Worm (Caenorhabditis elegans): ENCODE measurements around the gene pqn-89.

pqn-89 gene

ce11 chrIV:6506424-6506823 is at the start of gene pqn-89:
Gene pqn-89 (plus strand): TSS chrIV:6506724.
- no peak for TF ChIP-seq B0310.2 (tag; optimal IDR thresholded peaks at IDR 0.05)
- no peak for TF ChIP-seq tbx-11 (GFP tag; IDR thresholded peaks at IDR 0.05)
- TF ChIP-seq tra-4 (tag; optimal IDR thresholded peaks at IDR 0.05) = no peak
- no peak for TF ChIP-seq F13C5.2 (tag; optimal IDR thresholded peaks at IDR 0.05)
- TF ChIP-seq ceh-36 (tag; optimal IDR thresholded peaks at IDR 0.05) = no peak
- no peak for TF ChIP-seq tbx-37 (GFP tag; conservative IDR thresholded peaks at IDR 0.05)
- no peak for TF ChIP-seq flt-1 (GFP tag; IDR thresholded peaks at IDR 0.05)
- no peak for TF ChIP-seq pes-1 (GFP tag; IDR thresholded peaks at IDR 0.05)
- no peak for TF ChIP-seq hmg-4 (GFP tag; optimal IDR thresholded peaks at IDR 0.05)
- no peak for TF ChIP-seq aly-1 (tag; optimal IDR thresholded peaks at IDR 0.05)
- no peak for TF ChIP-seq hmbx-1 (tag; optimal IDR thresholded peaks at IDR 0.05)
- TF ChIP-seq sea-1 (GFP tag; conservative IDR thresholded peaks at IDR 0.05) = no peak
- TF ChIP-seq scrt-1 (GFP tag; IDR thresholded peaks at IDR 0.05) = no peak
- no peak for TF ChIP-seq ceh-13 (GFP tag; optimal IDR thresholded peaks at IDR 0.05)

DNA sequence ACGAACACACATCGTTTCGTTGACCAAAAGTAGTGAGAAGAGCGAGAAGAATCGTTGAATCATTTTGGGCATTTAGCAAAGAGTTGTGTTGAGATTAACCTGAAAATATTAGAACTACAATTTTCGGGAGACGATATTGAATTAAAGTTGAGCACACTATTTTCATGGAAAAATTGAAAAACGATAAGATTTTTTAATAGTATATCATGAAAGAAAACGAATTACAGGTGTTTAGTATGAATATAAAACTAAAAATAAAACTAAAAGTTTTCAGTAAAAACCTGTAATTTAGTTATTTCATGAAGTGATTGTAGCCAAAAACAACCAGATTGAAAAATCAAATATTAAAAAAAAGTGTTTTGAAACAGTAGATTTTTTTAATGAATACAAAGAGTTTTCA is 49.1 kb upstream of the pqn-89 start, which contains the start of gene lgc-10:
Gene lgc-10 (minus strand): TSS at position 101 of the 400 bp plus-strand sequence.
- no peak for TF ChIP-seq scrt-1 (GFP tag; IDR thresholded peaks at IDR 0.05)
- TF ChIP-seq ama-1 (optimal IDR thresholded peaks at IDR 0.05) = no peak
- TF ChIP-seq tbx-37 (GFP tag; conservative IDR thresholded peaks at IDR 0.05) = no peak
- no peak for TF ChIP-seq ceh-13 (GFP tag; optimal IDR thresholded peaks at IDR 0.05)
- no peak for TF ChIP-seq flt-1 (GFP tag; IDR thresholded peaks at IDR 0.05)
- TF ChIP-seq F13C5.2 (tag; optimal IDR thresholded peaks at IDR 0.05) = no peak
- no peak for TF ChIP-seq hnd-1 (tag; optimal IDR thresholded peaks at IDR 0.05)
- no peak for TF ChIP-seq tra-4 (tag; optimal IDR thresholded peaks at IDR 0.05)
- TF ChIP-seq B0310.2 (tag; optimal IDR thresholded peaks at IDR 0.05) = no peak
- no peak for TF ChIP-seq ets-7 (tag; optimal IDR thresholded peaks at IDR 0.05)
- no peak for TF ChIP-seq hmg-4 (GFP tag; optimal IDR thresholded peaks at IDR 0.05)
- TF ChIP-seq sea-1 (GFP tag; conservative IDR thresholded peaks at IDR 0.05) = no peak
- no peak for TF ChIP-seq ceh-36 (tag; optimal IDR thresholded peaks at IDR 0.05)
- no peak for TF ChIP-seq tbx-11 (GFP tag; IDR thresholded peaks at IDR 0.05)
- TF ChIP-seq aly-1 (tag; optimal IDR thresholded peaks at IDR 0.05) = no peak
- no peak for TF ChIP-seq hmbx-1 (tag; optimal IDR thresholded peaks at IDR 0.05)
- TF ChIP-seq pes-1 (GFP tag; IDR thresholded peaks at IDR 0.05) = no peak

ce11 chrIV:6460596-6460995 is 45.9 kb upstream of the pqn-89 start:
- TF ChIP-seq tbx-11 (GFP tag; IDR thresholded peaks at IDR 0.05) = no peak
- no peak for TF ChIP-seq hnd-1 (tag; optimal IDR thresholded peaks at IDR 0.05)
- TF ChIP-seq aly-1 (tag; optimal IDR thresholded peaks at IDR 0.05) = no peak

DNA sequence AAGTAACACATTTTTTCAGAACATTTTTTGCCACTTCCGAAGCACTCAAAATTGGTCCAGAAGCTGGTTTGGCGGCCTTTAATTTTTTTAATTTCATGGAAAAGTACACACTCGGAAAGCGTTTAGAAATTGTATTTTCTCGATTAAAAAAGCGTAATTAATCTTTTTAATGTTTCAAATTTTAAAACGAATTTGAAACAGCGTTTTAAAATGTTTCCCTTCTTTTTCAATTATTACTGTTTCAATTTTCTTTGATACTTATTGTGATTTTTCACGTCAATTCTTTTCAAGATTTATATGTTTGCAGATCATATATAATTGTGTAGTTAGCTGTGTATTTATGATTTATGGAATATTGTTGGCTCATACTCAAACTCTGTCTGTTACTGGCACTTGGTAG is 42.5 kb upstream of the pqn-89 start, which contains the start of gene acr-25:
Gene acr-25 (plus strand): TSS at position 301 of the 400 bp plus-strand sequence.
- TF ChIP-seq hnd-1 (tag; optimal IDR thresholded peaks at IDR 0.05) = no peak
- TF ChIP-seq ets-7 (tag; optimal IDR thresholded peaks at IDR 0.05) = no peak
- no peak for TF ChIP-seq B0310.2 (tag; optimal IDR thresholded peaks at IDR 0.05)
- no peak for TF ChIP-seq tbx-11 (GFP tag; IDR thresholded peaks at IDR 0.05)
- no peak for TF ChIP-seq F13C5.2 (tag; optimal IDR thresholded peaks at IDR 0.05)
- no peak for TF ChIP-seq scrt-1 (GFP tag; IDR thresholded peaks at IDR 0.05)
- no peak for TF ChIP-seq flt-1 (GFP tag; IDR thresholded peaks at IDR 0.05)
- no peak for TF ChIP-seq sea-1 (GFP tag; conservative IDR thresholded peaks at IDR 0.05)
- TF ChIP-seq ceh-13 (GFP tag; optimal IDR thresholded peaks at IDR 0.05) = no peak
- no peak for TF ChIP-seq tra-4 (tag; optimal IDR thresholded peaks at IDR 0.05)
- no peak for TF ChIP-seq hmg-4 (GFP tag; optimal IDR thresholded peaks at IDR 0.05)
- TF ChIP-seq aly-1 (tag; optimal IDR thresholded peaks at IDR 0.05) = no peak
- TF ChIP-seq tbx-37 (GFP tag; conservative IDR thresholded peaks at IDR 0.05) = no peak
- TF ChIP-seq hmbx-1 (tag; optimal IDR thresholded peaks at IDR 0.05) = no peak

DNA sequence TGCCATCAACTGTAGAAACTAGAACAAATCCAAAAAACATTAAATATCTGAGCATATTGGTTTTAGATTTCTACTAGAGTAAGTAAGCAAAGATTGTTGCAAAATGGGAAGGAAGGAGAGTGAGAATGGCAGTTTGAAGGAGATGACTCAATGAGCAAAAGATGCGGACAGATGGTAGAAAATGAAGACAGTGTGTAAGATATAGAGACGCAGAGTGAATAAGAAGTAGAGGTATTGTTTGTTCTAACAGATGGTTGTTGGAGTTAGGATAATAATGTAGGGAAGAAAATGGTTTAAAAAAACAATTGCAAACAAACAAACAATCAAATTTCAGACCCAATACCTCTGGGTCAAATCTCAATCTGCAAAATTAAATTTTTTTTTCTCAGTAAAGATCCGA is 35.3 kb upstream of the pqn-89 start, which contains the start of gene tmed-13:
Gene tmed-13 (minus strand): TSS at position 169 of the 400 bp plus-strand sequence.
- no peak for TF ChIP-seq F13C5.2 (tag; optimal IDR thresholded peaks at IDR 0.05)
- no peak for TF ChIP-seq tra-4 (tag; optimal IDR thresholded peaks at IDR 0.05)
- TF ChIP-seq scrt-1 (GFP tag; IDR thresholded peaks at IDR 0.05) = no peak
- no peak for TF ChIP-seq pes-1 (GFP tag; IDR thresholded peaks at IDR 0.05)
- TF ChIP-seq ceh-36 (tag; optimal IDR thresholded peaks at IDR 0.05) = no peak
- TF ChIP-seq hmbx-1 (tag; optimal IDR thresholded peaks at IDR 0.05) = no peak
- TF ChIP-seq tbx-11 (GFP tag; IDR thresholded peaks at IDR 0.05) = no peak
- no peak for TF ChIP-seq hmg-4 (GFP tag; optimal IDR thresholded peaks at IDR 0.05)
- no peak for TF ChIP-seq flt-1 (GFP tag; IDR thresholded peaks at IDR 0.05)
- no peak for TF ChIP-seq ama-1 (optimal IDR thresholded peaks at IDR 0.05)
- TF ChIP-seq sea-1 (GFP tag; conservative IDR thresholded peaks at IDR 0.05) = no peak
- no peak for TF ChIP-seq aly-1 (tag; optimal IDR thresholded peaks at IDR 0.05)
- TF ChIP-seq tbx-37 (GFP tag; conservative IDR thresholded peaks at IDR 0.05) = no peak
- TF ChIP-seq ets-7 (tag; optimal IDR thresholded peaks at IDR 0.05) = no peak
- TF ChIP-seq ceh-13 (GFP tag; optimal IDR thresholded peaks at IDR 0.05) = no peak

- no peak for TF ChIP-seq tbx-11 (GFP tag; IDR thresholded peaks at IDR 0.05)
- no peak for TF ChIP-seq ceh-36 (tag; optimal IDR thresholded peaks at IDR 0.05)
- TF ChIP-seq scrt-1 (GFP tag; IDR thresholded peaks at IDR 0.05) = no peak
- no peak for TF ChIP-seq F13C5.2 (tag; optimal IDR thresholded peaks at IDR 0.05)
- TF ChIP-seq hnd-1 (tag; optimal IDR thresholded peaks at IDR 0.05) = no peak
- TF ChIP-seq aly-1 (tag; optimal IDR thresholded peaks at IDR 0.05) = no peak
- TF ChIP-seq ama-1 (optimal IDR thresholded peaks at IDR 0.05) = no peak
- TF ChIP-seq ets-7 (tag; optimal IDR thresholded peaks at IDR 0.05) = no peak
- no peak for TF ChIP-seq pes-1 (GFP tag; IDR thresholded peaks at IDR 0.05)
- TF ChIP-seq tra-4 (tag; optimal IDR thresholded peaks at IDR 0.05) = no peak
- TF ChIP-seq flt-1 (GFP tag; IDR thresholded peaks at IDR 0.05) = no peak
- no peak for TF ChIP-seq ceh-13 (GFP tag; optimal IDR thresholded peaks at IDR 0.05)
- TF ChIP-seq hmbx-1 (tag; optimal IDR thresholded peaks at IDR 0.05) = no peak
- no peak for TF ChIP-seq tbx-37 (GFP tag; conservative IDR thresholded peaks at IDR 0.05)
- no peak for TF ChIP-seq B0310.2 (tag; optimal IDR thresholded peaks at IDR 0.05)
Observed at ce11 chrIV:6473140-6473539, 33.4 kb upstream of the pqn-89 start, which contains the start of gene Y73B6BL.27. Gene Y73B6BL.27 (minus strand): TSS chrIV:6473240.

- TF ChIP-seq tra-4 (tag; optimal IDR thresholded peaks at IDR 0.05) (no peak), F13C5.2 (tag; optimal IDR thresholded peaks at IDR 0.05) (peak; percentile 14)
Observed at ce11 chrIV:6474751-6475150, 31.8 kb upstream of the pqn-89 start.
